Fruit fly (Drosophila melanogaster) whole organism, embryonic: ENCODE results near the gene CG4949.
A peak's percentile ranks its signal among the peaks of the same experiment; 100 is the strongest.

ENCODE experiments used
- Abd-B ChIP-seq: fragments of 200-800 bp; sonication (Bioruptor generic); optimal IDR thresholded peaks from 2 replicates; lab custom pipeline; 2018; ENCODE audit warnings: missing biosample characterization, mild to moderate bottlenecking, missing genetic modification characterization, moderate library complexity
- Atf3 ChIP-seq: fragments of 200-800 bp; sonication (Bioruptor generic); optimal IDR thresholded peaks from 3 replicates; lab custom pipeline; 2016; ENCODE audit warnings: missing biosample characterization, missing genetic modification characterization
- Awh ChIP-seq: fragments of 200-800 bp; sonication (Bioruptor generic); IDR thresholded peaks from 2 replicates; pipeline ENCODE4, ENCODE4 v1.3.6; 2022; ENCODE audit warnings: missing biosample characterization, missing genetic modification characterization
- C15 ChIP-seq: fragments of 200-800 bp; sonication (Bioruptor generic); IDR thresholded peaks from 3 replicates; pipeline ENCODE4 v1.3.6; 2022; ENCODE audit warnings: missing biosample characterization, missing genetic modification characterization
- CG10959 ChIP-seq: fragments of 200-800 bp; sonication (Bioruptor generic); IDR thresholded peaks from 2 replicates; pipeline ENCODE4 v1.3.6; 2022; ENCODE audit warnings: missing biosample characterization, missing genetic modification characterization
- CG13894 ChIP-seq: fragments of 200-800 bp; sonication (Bioruptor generic); optimal IDR thresholded peaks from 3 replicates; lab custom pipeline; 2018; ENCODE audit warnings: missing biosample characterization, mild to moderate bottlenecking, missing genetic modification characterization, moderate library complexity
- CG1602 ChIP-seq: fragments of 200-800 bp; sonication (Bioruptor generic); optimal IDR thresholded peaks from 3 replicates; lab custom pipeline; 2016; ENCODE audit warnings: missing biosample characterization, missing genetic modification characterization
- CG1647 ChIP-seq: fragments of 200-800 bp; sonication (Bioruptor generic); optimal IDR thresholded peaks from 3 replicates; lab custom pipeline; 2016; ENCODE audit warnings: missing biosample characterization, missing genetic modification characterization
- CG17328 ChIP-seq: fragments of 200-800 bp; sonication (Bioruptor generic); IDR thresholded peaks from 2 replicates; pipeline ENCODE4 v1.3.6; 2022; ENCODE audit warnings: missing biosample characterization, missing genetic modification characterization
- CG17802 ChIP-seq: fragments of 200-800 bp; sonication (Bioruptor generic); optimal IDR thresholded peaks from 2 replicates; lab custom pipeline; 2018; ENCODE audit warnings: missing biosample characterization, mild to moderate bottlenecking, missing genetic modification characterization, moderate library complexity
- CG31365 ChIP-seq: fragments of 200-800 bp; sonication (Bioruptor generic); optimal IDR thresholded peaks from 2 replicates; lab custom pipeline; 2018; ENCODE audit warnings: missing biosample characterization, mild to moderate bottlenecking, missing genetic modification characterization
- CG31441 ChIP-seq: fragments of 200-800 bp; sonication (Bioruptor generic); IDR thresholded peaks from 2 replicates; pipeline ENCODE4 v1.3.6; 2022; ENCODE audit warnings: missing biosample characterization, missing genetic modification characterization
- CG33213 ChIP-seq: fragments of 200-800 bp; sonication (Bioruptor generic); optimal IDR thresholded peaks from 3 replicates; lab custom pipeline; 2016; ENCODE audit warnings: missing biosample characterization, missing genetic modification characterization
- CG3995 ChIP-seq: fragments of 200-800 bp; sonication (Bioruptor generic); optimal IDR thresholded peaks from 3 replicates; lab custom pipeline; 2016; ENCODE audit warnings: missing biosample characterization, missing genetic modification characterization
- CG4328 ChIP-seq: fragments of 200-800 bp; sonication (Bioruptor generic); optimal IDR thresholded peaks from 3 replicates; lab custom pipeline; 2017; ENCODE audit warnings: missing biosample characterization, missing genetic modification reagents, missing genetic modification characterization
- CG4730 ChIP-seq: fragments of 200-800 bp; sonication (Bioruptor generic); IDR thresholded peaks from 2 replicates; pipeline ENCODE4 v1.3.6; 2022; ENCODE audit warnings: missing biosample characterization, missing genetic modification characterization
- CG6813 ChIP-seq: fragments of 200-800 bp; sonication (Bioruptor generic); optimal IDR thresholded peaks from 2 replicates; lab custom pipeline; 2017; ENCODE audit warnings: missing biosample characterization, missing genetic modification characterization, mild to moderate bottlenecking, moderate library complexity, missing genetic modification reagents
- CG7745 ChIP-seq: fragments of 200-800 bp; sonication (Bioruptor generic); optimal IDR thresholded peaks from 2 replicates; lab custom pipeline; 2018; ENCODE audit warnings: missing biosample characterization, mild to moderate bottlenecking, missing genetic modification characterization, moderate library complexity
- CG7839 ChIP-seq: fragments of 200-800 bp; sonication (Bioruptor generic); optimal IDR thresholded peaks from 3 replicates; lab custom pipeline; 2018; ENCODE audit warnings: missing biosample characterization, mild to moderate bottlenecking, missing genetic modification characterization, moderate library complexity
- CG7963 ChIP-seq: fragments of 200-800 bp; sonication (Bioruptor generic); IDR thresholded peaks from 3 replicates; pipeline ENCODE4 v1.3.6; 2022; ENCODE audit warnings: missing biosample characterization, missing genetic modification characterization; ENCODE audit not compliant: partially characterized antibody
- CG9797 ChIP-seq: fragments of 200-800 bp; sonication (Bioruptor generic); optimal IDR thresholded peaks from 3 replicates; lab custom pipeline; 2018; ENCODE audit warnings: missing biosample characterization, mild to moderate bottlenecking, missing genetic modification characterization
- D19B ChIP-seq: fragments of 200-800 bp; sonication (Bioruptor generic); optimal IDR thresholded peaks from 2 replicates; lab custom pipeline; 2017; ENCODE audit warnings: missing biosample characterization, mild to moderate bottlenecking, missing genetic modification characterization
- Ets65A ChIP-seq: fragments of 200-800 bp; sonication (Bioruptor generic); peaks from one replicate; lab custom pipeline; 2016; ENCODE audit warnings: missing biosample characterization, missing genetic modification characterization
- Ets97D ChIP-seq: fragments of 200-800 bp; sonication (Bioruptor generic); optimal IDR thresholded peaks from 3 replicates; lab custom pipeline; 2016; ENCODE audit warnings: missing biosample characterization, missing genetic modification characterization
- MBD-R2 ChIP-seq: fragments of 200-800 bp; sonication (Bioruptor generic); IDR thresholded peaks from 2 replicates; pipeline ENCODE4 v1.3.6; 2022; ENCODE audit warnings: missing biosample characterization, missing genetic modification characterization
- Mad ChIP-seq: fragments of 200-800 bp; sonication (Bioruptor generic); optimal IDR thresholded peaks from 2 replicates; lab custom pipeline; 2016; ENCODE audit warnings: missing biosample characterization, missing genetic modification characterization
- Nf-YA ChIP-seq: fragments of 200-800 bp; sonication (Bioruptor generic); IDR thresholded peaks from 2 replicates; pipeline ENCODE4 v1.3.6; 2022; ENCODE audit warnings: missing biosample characterization, missing genetic modification characterization
- Optix ChIP-seq: fragments of 200-800 bp; sonication (Bioruptor generic); IDR thresholded peaks from 3 replicates; pipeline ENCODE4 v1.3.6; 2022; ENCODE audit warnings: missing biosample characterization, missing genetic modification characterization
- Stat92E ChIP-seq, 3 experiments: fragments of >200 bp in 2 of 3; fragments of 200-800 bp in 1 of 3; sonication (Bioruptor generic) in 1 of 3; optimal IDR thresholded peaks; 2 replicates each; lab custom pipeline; 2017 to 2019; ENCODE audit warnings: missing biosample characterization in 3 of 3, missing genetic modification characterization in 3 of 3, mild to moderate bottlenecking in 1 of 3, moderate library complexity in 1 of 3
- ac ChIP-seq: fragments of 200-800 bp; sonication (Bioruptor generic); optimal IDR thresholded peaks from 3 replicates; lab custom pipeline; 2017; ENCODE audit warnings: missing biosample characterization, mild to moderate bottlenecking, missing genetic modification characterization
- aop ChIP-seq: fragments of 200-800 bp; sonication (Bioruptor generic); IDR thresholded peaks from 2 replicates; pipeline ENCODE4 v1.3.6; 2022; ENCODE audit warnings: missing biosample characterization, missing genetic modification characterization
- bcd ChIP-seq: fragments of 200-800 bp; sonication (Bioruptor generic); optimal IDR thresholded peaks from 2 replicates; lab custom pipeline; 2017; ENCODE audit warnings: missing biosample characterization, mild to moderate bottlenecking, missing genetic modification characterization
- cad ChIP-seq: fragments of >200 bp; optimal IDR thresholded peaks from 2 replicates; lab custom pipeline; 2017; ENCODE audit warnings: missing biosample characterization, missing genetic modification characterization
- ci ChIP-seq: fragments of 200-800 bp; sonication (Bioruptor generic); IDR thresholded peaks from 3 replicates; pipeline ENCODE4 v1.3.6; 2022; ENCODE audit warnings: missing biosample characterization, missing genetic modification characterization
- crol ChIP-seq: fragments of 200-800 bp; sonication (Bioruptor generic); IDR thresholded peaks from 2 replicates; pipeline ENCODE4 v1.3.6; 2022; ENCODE audit warnings: missing biosample characterization, missing genetic modification characterization
- dimm ChIP-seq: fragments of 200-800 bp; sonication (Bioruptor generic); IDR thresholded peaks from 2 replicates; pipeline ENCODE4 v1.3.6; 2022; ENCODE audit warnings: missing biosample characterization, missing genetic modification characterization
- dmrt11E ChIP-seq: fragments of 200-800 bp; sonication (Bioruptor generic); optimal IDR thresholded peaks from 3 replicates; lab custom pipeline; 2018; ENCODE audit warnings: missing biosample characterization, mild to moderate bottlenecking, missing genetic modification characterization, moderate library complexity
- dmrt99B ChIP-seq: fragments of 200-800 bp; sonication (Bioruptor generic); optimal IDR thresholded peaks from 2 replicates; lab custom pipeline; 2018; ENCODE audit warnings: missing biosample characterization, mild to moderate bottlenecking, missing genetic modification characterization, moderate library complexity
- hbn ChIP-seq: fragments of 200-800 bp; sonication (Bioruptor generic); IDR thresholded peaks from 2 replicates; pipeline ENCODE4 v1.3.6; 2022; ENCODE audit warnings: missing biosample characterization, missing genetic modification characterization; ENCODE audit not compliant: partially characterized antibody
- ind ChIP-seq: fragments of 200-800 bp; sonication (Bioruptor generic); optimal IDR thresholded peaks from 3 replicates; lab custom pipeline; 2016; ENCODE audit warnings: missing biosample characterization, missing genetic modification characterization
- insv ChIP-seq, 2 experiments: fragments of 200-800 bp; sonication (Bioruptor generic); optimal IDR thresholded peaks; 3 replicates each; lab custom pipeline; 2016 to 2018; ENCODE audit warnings: missing biosample characterization in 2 of 2, missing genetic modification characterization in 2 of 2
- jumu ChIP-seq: fragments of 200-800 bp; sonication (Bioruptor generic); optimal IDR thresholded peaks from 3 replicates; lab custom pipeline; 2016; ENCODE audit warnings: missing biosample characterization, missing genetic modification characterization
- pho ChIP-seq: fragments of 200-800 bp; sonication (Bioruptor generic); optimal IDR thresholded peaks from 2 replicates; lab custom pipeline; 2016; ENCODE audit warnings: missing biosample characterization, missing genetic modification characterization
- pita ChIP-seq: fragments of 200-800 bp; sonication (Bioruptor generic); optimal IDR thresholded peaks from 2 replicates; lab custom pipeline; 2017; ENCODE audit warnings: missing biosample characterization, mild to moderate bottlenecking, missing genetic modification characterization
- rib ChIP-seq: fragments of 200-800 bp; sonication (Bioruptor generic); IDR thresholded peaks from 2 replicates; pipeline ENCODE4 v1.3.6; 2022; ENCODE audit warnings: missing biosample characterization, missing genetic modification characterization
- sens-2 ChIP-seq: fragments of 200-800 bp; sonication (Bioruptor generic); IDR thresholded peaks from 2 replicates; pipeline ENCODE4 v1.3.6; 2022; ENCODE audit warnings: missing biosample characterization, missing genetic modification characterization
- sqz ChIP-seq: fragments of 200-800 bp; sonication (Bioruptor generic); optimal IDR thresholded peaks from 3 replicates; lab custom pipeline; 2018; ENCODE audit warnings: missing biosample characterization, mild to moderate bottlenecking, missing genetic modification characterization
- tup ChIP-seq: fragments of 200-800 bp; sonication (Bioruptor generic); optimal IDR thresholded peaks from 2 replicates; lab custom pipeline; 2016; ENCODE audit warnings: missing biosample characterization, mild to moderate bottlenecking, missing genetic modification characterization, moderate library complexity
- vvl ChIP-seq: fragments of 200-800 bp; sonication (Bioruptor generic); IDR thresholded peaks from 2 replicates; pipeline ENCODE4 v1.3.6; 2022; ENCODE audit warnings: missing biosample characterization, missing genetic modification characterization
- wek ChIP-seq: fragments of 200-800 bp; sonication (Bioruptor generic); optimal IDR thresholded peaks from 3 replicates; lab custom pipeline; 2018; ENCODE audit warnings: missing biosample characterization, mild to moderate bottlenecking, missing genetic modification characterization, moderate library complexity
- zfh2 ChIP-seq: fragments of 200-800 bp; sonication (Bioruptor generic); optimal IDR thresholded peaks from 2 replicates; lab custom pipeline; 2016; ENCODE audit warnings: missing biosample characterization, missing genetic modification characterization

The CG4949 gene

dm6 chrX:17107401-17107916, 28.8 kb downstream of the CG4949 start, which contains the start of gene CG5004 (continued):
- TF ChIP-seq ac (GFP tag; lab: Kevin White, UChicago) (no peak), CG31365 (tag; lab: Kevin White, UChicago) (no peak), Abd-B (GFP tag; lab: Kevin White, UChicago) (no peak), ind (GFP tag; lab: Kevin White, UChicago) (no peak), bcd (no peak), CG1602 (GFP tag; lab: Kevin White, UChicago) (no peak), dmrt99B (tag; lab: Kevin White, UChicago) (no peak), CG4328 (GFP tag; lab: Kevin White, UChicago) (no peak), Ets97D (GFP tag; lab: Kevin White, UChicago) (no peak), CG10959 (GFP tag; lab: Robert Waterston, UW) (no peak), hbn (GFP tag; lab: Robert Waterston, UW) (no peak; the same call in 1 of the 2 replicates), aop (GFP tag; lab: Robert Waterston, UW) (no peak), pho (GFP tag; lab: Kevin White, UChicago) (no peak), Ets65A (no peak), CG31441 (GFP tag; lab: Robert Waterston, UW) (no peak), CG7839 (tag; lab: Kevin White, UChicago) (no peak), Nf-YA (GFP tag; lab: Robert Waterston, UW) (no peak), C15 (GFP tag; lab: Robert Waterston, UW) (no peak), CG17802 (tag; lab: Kevin White, UChicago) (no peak), CG9797 (peak; percentile 67), CG6813 (GFP tag; lab: Kevin White, UChicago) (no peak), ci (GFP tag; lab: Robert Waterston, UW) (no peak; the same call in 2 of the 3 replicates), Optix (GFP tag; lab: Robert Waterston, UW) (no peak), rib (GFP tag; lab: Robert Waterston, UW) (no peak), zfh2 (GFP tag; lab: Kevin White, UChicago) (no peak), CG13894 (tag; lab: Kevin White, UChicago) (peak; percentile 20), Atf3 (no peak), CG3995 (no peak), dmrt11E (tag; lab: Kevin White, UChicago) (no peak), sqz (GFP tag; lab: Kevin White, UChicago) (peak; percentile 5), vvl (GFP tag; lab: Robert Waterston, UW) (peak; percentile 38; the same call in 1 of the 2 replicates), CG33213 (GFP tag; lab: Kevin White, UChicago) (peak; percentile 19), Awh (GFP tag; lab: Robert Waterston, UW) (no peak), CG7963 (no peak), jumu (GFP tag; lab: Kevin White, UChicago) (no peak), CG1647 (no peak), D19B (no peak), CG17328 (GFP tag; lab: Robert Waterston, UW) (no peak), Mad (GFP tag; lab: Kevin White, UChicago) (no peak), sens-2 (GFP tag; lab: Robert Waterston, UW) (no peak), insv (GFP tag; optimal IDR thresholded peaks at IDR 0.05; lab: Kevin White, UChicago) (no peak), CG7745 (tag; lab: Kevin White, UChicago) (no peak), crol (GFP tag; lab: Robert Waterston, UW) (no peak), CG4730 (GFP tag; lab: Robert Waterston, UW) (no peak), Stat92E (GFP tag; optimal IDR thresholded peaks at IDR 0.05; lab: Kevin White, UChicago) (peak in 1 of 3 experiments; percentile 61), dimm (GFP tag; lab: Robert Waterston, UW) (no peak), wek (GFP tag; lab: Kevin White, UChicago) (peak; percentile 35), cad (GFP tag; lab: Kevin White, UChicago) (no peak), pita (GFP tag; lab: Kevin White, UChicago) (no peak), MBD-R2 (GFP tag; lab: Robert Waterston, UW) (peak; percentile 11; the same call in 1 of the 2 replicates), tup (GFP tag; lab: Kevin White, UChicago) (no peak)
